Fruit fly (Drosophila melanogaster): ENCODE data around the gene CG42724.

- TF ChIP-seq CTCF (optimal IDR thresholded peaks at IDR 0.05): no peak
- TF ChIP-seq CG8478 (optimal IDR thresholded peaks at IDR 0.05): no peak
Measured at dm6 chr3R:6395572-6396295, 27.6 kb upstream of the CG42724 start.
